Worm (Caenorhabditis elegans) whole organism, L1 larva: ENCODE data around the gene frpr-19.

Source experiments
- blmp-1 ChIP-seq: fragments of 150-350 bp; optimal IDR thresholded peaks from 2 replicates; lab custom pipeline; 2014; ENCODE audit warnings: missing biosample characterization, missing genetic modification characterization
- dsc-1 ChIP-seq: sonication (generic microtip); optimal IDR thresholded peaks from 2 replicates; lab custom pipeline; 2016; ENCODE audit warnings: mild to moderate bottlenecking, missing genetic modification characterization, missing compliant biosample characterization
- elt-3 ChIP-seq, 6 experiments: fragments of 150-350 bp in 1 of 6; sonication (generic microtip); optimal IDR thresholded peaks; 2 replicates each; lab custom pipeline; 2017 to 2018; ENCODE audit warnings: missing biosample characterization in 6 of 6, missing genetic modification characterization in 6 of 6, inconsistent platforms in 1 of 6
- fkh-8 ChIP-seq: sonication (generic microtip); optimal IDR thresholded peaks from 2 replicates; lab custom pipeline; 2016; ENCODE audit warnings: mild to moderate bottlenecking, missing genetic modification characterization, missing compliant biosample characterization
- hlh-4 ChIP-seq: sonication (generic microtip); optimal IDR thresholded peaks from 2 replicates; lab custom pipeline; 2016; ENCODE audit warnings: mild to moderate bottlenecking, missing genetic modification characterization, missing compliant biosample characterization
- nhr-20 ChIP-seq: sonication (generic microtip); optimal IDR thresholded peaks from 2 replicates; lab custom pipeline; 2016; ENCODE audit warnings: mild to moderate bottlenecking, missing genetic modification characterization, missing compliant biosample characterization
- nhr-77 ChIP-seq: fragments of 150-350 bp; optimal IDR thresholded peaks from 2 replicates; lab custom pipeline; 2014; ENCODE audit warnings: missing biosample characterization, missing genetic modification characterization
- pax-3 ChIP-seq: fragments of 200-800 bp; sonication (Bioruptor generic); optimal IDR thresholded peaks from 2 replicates; lab custom pipeline; 2018; ENCODE audit warnings: mild to moderate bottlenecking, missing genetic modification characterization, moderate library complexity, missing compliant biosample characterization
- vab-15 ChIP-seq: sonication (generic microtip); optimal IDR thresholded peaks from 2 replicates; lab custom pipeline; 2017; ENCODE audit warnings: missing genotype, mild to moderate bottlenecking, missing genetic modification characterization, missing compliant biosample characterization

ce11 chrIV:1751243-1751642 is 30.2 kb downstream of the frpr-19 start:
- no peak for TF ChIP-seq vab-15 (tag; lab: Kevin White, UChicago)
- TF ChIP-seq hlh-4 (tag; lab: Kevin White, UChicago): no peak
- no peak for TF ChIP-seq blmp-1 (tag; lab: Kevin White, UChicago)
- TF ChIP-seq dsc-1: no peak
- TF ChIP-seq nhr-77 (tag; lab: Kevin White, UChicago): no peak
- TF ChIP-seq pax-3 (tag; lab: Kevin White, UChicago): no peak
- TF ChIP-seq fkh-8 (tag; lab: Kevin White, UChicago): no peak
- no peak for TF ChIP-seq nhr-20 (tag; lab: Kevin White, UChicago)
- no peak for TF ChIP-seq elt-3 (tag; optimal IDR thresholded peaks at IDR 0.05; lab: Kevin White, UChicago)
